Fruit fly (Drosophila melanogaster): Measurements from ENCODE around the gene Vps60.

Vps60 gene

DNA sequence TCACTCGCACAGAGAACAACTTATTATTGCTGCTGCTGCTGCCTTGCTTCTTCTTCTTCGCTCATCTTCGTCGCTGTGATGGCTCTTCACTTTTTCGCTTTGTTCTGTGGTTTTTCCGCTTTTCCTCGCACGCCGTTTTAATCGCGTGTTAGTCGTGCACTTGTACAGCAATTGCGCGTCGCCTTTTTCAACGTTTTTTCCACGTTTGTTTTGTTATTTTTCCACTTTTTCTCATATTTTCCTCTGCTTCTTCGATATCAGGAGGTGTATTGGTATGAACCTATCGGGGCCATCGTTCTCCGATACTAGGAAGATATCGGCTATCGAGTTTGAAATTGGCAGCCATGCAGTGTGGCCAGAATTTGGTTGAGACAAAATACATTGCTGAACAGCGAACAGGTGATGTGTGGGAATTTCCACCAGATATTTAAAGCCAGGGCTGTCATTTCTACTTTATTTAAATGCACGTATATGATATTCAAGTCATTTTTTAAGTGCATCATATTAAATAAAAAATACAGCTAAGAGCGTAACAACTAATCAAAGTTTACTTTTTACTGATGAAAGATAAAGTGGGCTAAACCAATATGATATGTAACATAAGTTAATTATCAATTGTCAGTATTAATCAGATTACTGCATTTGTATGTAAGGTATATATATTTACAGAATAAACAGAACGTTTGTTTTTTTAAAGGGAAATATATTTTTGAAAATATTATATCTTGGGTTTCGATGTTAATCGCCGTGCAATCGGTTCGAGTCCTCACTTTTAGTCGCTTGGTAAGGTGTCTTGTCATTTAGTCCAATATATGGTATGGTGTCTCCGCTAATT lies 47.7 kb upstream of the Vps60 start, which contains the start of gene Crtc (continued):
- TF ChIP-seq NK7.1 (GFP tag; optimal IDR thresholded peaks at IDR 0.05): no peak
- TF ChIP-seq Mes4 (GFP tag; optimal IDR thresholded peaks at IDR 0.05): no peak
- TF ChIP-seq eyg (GFP tag; optimal IDR thresholded peaks at IDR 0.05): no peak
- no peak for TF ChIP-seq wor (GFP tag; IDR thresholded peaks at IDR 0.05)
- no peak for TF ChIP-seq CG11695 (GFP tag; IDR thresholded peaks at IDR 0.05)
- TF ChIP-seq maf-S (GFP tag; optimal IDR thresholded peaks at IDR 0.05): no peak
- TF ChIP-seq CG4424 (GFP tag; optimal IDR thresholded peaks at IDR 0.05): no peak
- TF ChIP-seq CG1529 (GFP tag; optimal IDR thresholded peaks at IDR 0.05): no peak
- TF ChIP-seq hth (optimal IDR thresholded peaks at IDR 0.05): no peak
- no peak for TF ChIP-seq Gug (GFP tag; IDR thresholded peaks at IDR 0.05)
- TF ChIP-seq mld (GFP tag; IDR thresholded peaks at IDR 0.05; ENCODE audit: partially characterized antibody): peak; percentile 66
- TF ChIP-seq Dll (GFP tag; IDR thresholded peaks at IDR 0.05; ENCODE audit: partially characterized antibody): peak; percentile 78
- peak; percentile 30; the same call in 2 of the 3 replicates for TF ChIP-seq ci (GFP tag; IDR thresholded peaks at IDR 0.05)
- TF ChIP-seq Antp (GFP tag; optimal IDR thresholded peaks at IDR 0.05): no peak
- TF ChIP-seq Deaf1 (tag; optimal IDR thresholded peaks at IDR 0.05): peak; percentile 43
- TF ChIP-seq zfh1 (GFP tag; IDR thresholded peaks at IDR 0.05): no peak
- peak; percentile 66 for TF ChIP-seq CG34224 (GFP tag; IDR thresholded peaks at IDR 0.05; ENCODE audit: partially characterized antibody)
- TF ChIP-seq lov (optimal IDR thresholded peaks at IDR 0.05): no peak
- TF ChIP-seq lov (GFP tag; IDR thresholded peaks at IDR 0.05): no peak
- no peak for TF ChIP-seq sima (GFP tag; optimal IDR thresholded peaks at IDR 0.05)
- TF ChIP-seq CG3726 (GFP tag; IDR thresholded peaks at IDR 0.05): no peak
- no peak for TF ChIP-seq Hr3 (GFP tag; optimal IDR thresholded peaks at IDR 0.05)
- TF ChIP-seq btn (GFP tag; optimal IDR thresholded peaks at IDR 0.05): no peak
- TF ChIP-seq CG16813 (GFP tag; IDR thresholded peaks at IDR 0.05; ENCODE audit: partially characterized antibody): peak; percentile 74
- no peak for TF ChIP-seq slou (GFP tag; optimal IDR thresholded peaks at IDR 0.05)
- TF ChIP-seq CG11560 (tag; IDR thresholded peaks at IDR 0.05): no peak
- no peak for TF ChIP-seq CG10979 (tag; optimal IDR thresholded peaks at IDR 0.05)
- no peak for TF ChIP-seq CG1792 (GFP tag; optimal IDR thresholded peaks at IDR 0.05)
- no peak for TF ChIP-seq Hey (tag; optimal IDR thresholded peaks at IDR 0.05)
- peak; percentile 70 for TF ChIP-seq Med (GFP tag)
- no peak for TF ChIP-seq MBD-R2 (GFP tag; IDR thresholded peaks at IDR 0.05)
- TF ChIP-seq Eip74EF (GFP tag; optimal IDR thresholded peaks at IDR 0.05): no peak
- no peak for TF ChIP-seq otp (GFP tag; IDR thresholded peaks at IDR 0.05)
- TF ChIP-seq Sry-δ (GFP tag; optimal IDR thresholded peaks at IDR 0.05): peak; percentile 79
- no peak for TF ChIP-seq cwo (GFP tag; optimal IDR thresholded peaks at IDR 0.05)
- no peak for TF ChIP-seq Ssrp (tag; optimal IDR thresholded peaks at IDR 0.05)
- no peak for TF ChIP-seq CG12236 (GFP tag; optimal IDR thresholded peaks at IDR 0.05)
- TF ChIP-seq CG4820 (GFP tag; optimal IDR thresholded peaks at IDR 0.05): peak; percentile 38
- no peak for TF ChIP-seq CG2678 (tag; optimal IDR thresholded peaks at IDR 0.05)
- no peak for TF ChIP-seq Asciz (GFP tag; optimal IDR thresholded peaks at IDR 0.05)
- no peak for TF ChIP-seq CG10209 (GFP tag; optimal IDR thresholded peaks at IDR 0.05)
- TF ChIP-seq CG31365 (tag; optimal IDR thresholded peaks at IDR 0.05): no peak
- no peak for TF ChIP-seq CG14667 (GFP tag; IDR thresholded peaks at IDR 0.05)
- TF ChIP-seq Lim3 (GFP tag; IDR thresholded peaks at IDR 0.05): no peak
- no peak for TF ChIP-seq pho (GFP tag; optimal IDR thresholded peaks at IDR 0.05)
- TF ChIP-seq rib (GFP tag; IDR thresholded peaks at IDR 0.05): 0 out of 2 replicates have a peak, but pooled peaks have one; percentile 43
- no peak for TF ChIP-seq h (optimal IDR thresholded peaks at IDR 0.05)
- TF ChIP-seq CG31224 (GFP tag; IDR thresholded peaks at IDR 0.05): no peak
- no peak for TF ChIP-seq CG12219 (GFP tag; optimal IDR thresholded peaks at IDR 0.05)
- TF ChIP-seq da (GFP tag; optimal IDR thresholded peaks at IDR 0.05): no peak
- peak; percentile 64 for TF ChIP-seq Scr (GFP tag; IDR thresholded peaks at IDR 0.05; ENCODE audit: partially characterized antibody)

Data from whole organism, embryonic.